Worm (Caenorhabditis elegans) whole organism, midembryonic: ENCODE measurements around the gene clec-59.

Experiments
- T22C8.4 ChIP-seq: fragments of 200-800 bp; sonication (Bioruptor generic); IDR thresholded peaks from 2 replicates; pipeline ENCODE4 v1.3.6; 2022; ENCODE audit warnings: missing genetic modification characterization, missing compliant biosample characterization
- cog-1 ChIP-seq: sonication (generic microtip); optimal IDR thresholded peaks from 2 replicates; lab custom pipeline; 2016; ENCODE audit warnings: missing genetic modification characterization, missing compliant biosample characterization
- flt-1 ChIP-seq: fragments of 200-800 bp; sonication (Bioruptor generic); IDR thresholded peaks from 2 replicates; pipeline ENCODE4 v1.3.6; 2022; ENCODE audit warnings: missing genetic modification characterization, missing compliant biosample characterization
- klf-2 ChIP-seq: fragments of 200-800 bp; sonication (Bioruptor generic); conservative IDR thresholded peaks from 2 replicates; pipeline ENCODE4 v1.3.6; 2022; ENCODE audit warnings: missing genetic modification reagents, missing genetic modification characterization, missing compliant biosample characterization
- med-1 ChIP-seq: sonication (generic microtip); optimal IDR thresholded peaks from 2 replicates; lab custom pipeline; 2017; ENCODE audit warnings: missing genetic modification characterization, mild to moderate bottlenecking, missing compliant biosample characterization, antibody characterized with exemption, missing genetic modification reagents; ENCODE audit not compliant: insufficient read depth
- ref-1 ChIP-seq: fragments of 200-800 bp; sonication (Bioruptor generic); conservative IDR thresholded peaks from 2 replicates; pipeline ENCODE4 v1.3.6; 2022; ENCODE audit warnings: missing genetic modification reagents, missing genetic modification characterization, missing compliant biosample characterization
- tab-1 ChIP-seq: fragments of 200-800 bp; sonication (Bioruptor generic); IDR thresholded peaks from 2 replicates; pipeline ENCODE4 v1.3.6; 2022; ENCODE audit warnings: missing genetic modification characterization, missing compliant biosample characterization
- ztf-23 ChIP-seq: fragments of 200-800 bp; sonication (Bioruptor generic); IDR thresholded peaks from 2 replicates; pipeline ENCODE4 v1.3.6; 2022; ENCODE audit warnings: missing genetic modification reagents, missing genetic modification characterization, missing compliant biosample characterization
- ztf-29 ChIP-seq: fragments of 200-800 bp; sonication (Bioruptor generic); IDR thresholded peaks from 2 replicates; pipeline ENCODE4 v1.3.6; 2022; ENCODE audit warnings: missing genetic modification reagents, missing genetic modification characterization, missing compliant biosample characterization

ce11 chrII:10519017-10519416 lies 39.8 kb upstream of the clec-59 start, which contains the start of gene F59B10.4:
- TF ChIP-seq flt-1 = no peak
- TF ChIP-seq ztf-23 (GFP tag; lab: Robert Waterston, UW) = no peak
- TF ChIP-seq T22C8.4 (GFP tag; lab: Robert Waterston, UW) = no peak
- no peak for TF ChIP-seq med-1 (GFP tag; lab: Kevin White, UChicago)
- TF ChIP-seq klf-2 = no peak
- no peak for TF ChIP-seq ztf-29 (GFP tag; lab: Robert Waterston, UW)
- TF ChIP-seq ref-1 (GFP tag; lab: Robert Waterston, UW) = no peak
- no peak for TF ChIP-seq cog-1 (tag; lab: Kevin White, UChicago)
- TF ChIP-seq tab-1 = no peak
